Worm (Caenorhabditis elegans): ENCODE measurements around the gene nyn-3.

DNA sequence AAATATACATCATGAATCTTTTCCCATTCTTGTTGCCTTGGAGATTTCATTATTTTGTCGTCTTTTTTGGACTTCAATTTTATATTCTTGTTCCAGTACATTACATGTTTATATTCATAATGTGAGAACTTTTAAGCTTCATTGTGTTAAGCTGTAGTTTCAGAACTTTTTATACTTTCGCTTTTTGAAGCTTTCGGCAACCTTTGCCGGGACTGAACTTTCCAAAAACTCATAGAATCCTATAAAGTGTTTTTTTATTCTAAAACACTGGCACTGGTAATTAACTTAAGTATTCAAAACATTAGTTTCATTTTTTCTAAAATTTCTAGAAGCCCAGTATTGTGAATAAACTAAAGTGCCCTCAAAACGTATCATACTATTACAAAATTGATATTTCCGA lies 30.6 kb upstream of the nyn-3 start, which contains the start of gene C32D5.4:
- TF ChIP-seq ceh-83 (GFP tag; optimal IDR thresholded peaks at IDR 0.05) (no peak), unc-62 (GFP tag; optimal IDR thresholded peaks at IDR 0.05) (no peak), flh-1 (GFP tag; optimal IDR thresholded peaks at IDR 0.05) (no peak), mep-1 (tag; optimal IDR thresholded peaks at IDR 0.05) (no peak), ztf-11 (tag; optimal IDR thresholded peaks at IDR 0.05) (no peak), elt-3 (tag; optimal IDR thresholded peaks at IDR 0.05) (no peak)

Measured in whole organism, mixed stage, embryonic.